Worm (Caenorhabditis elegans) whole organism, L1 larva: ENCODE measurements around the gene F41H10.5.

Experiments
- C04F5.9 ChIP-seq: sonication (generic microtip); optimal IDR thresholded peaks from 2 replicates; lab custom pipeline; 2016; ENCODE audit warnings: missing genetic modification characterization, missing compliant biosample characterization
- Y116A8C.19 ChIP-seq: sonication (generic microtip); optimal IDR thresholded peaks from 2 replicates; lab custom pipeline; 2016; ENCODE audit warnings: missing compliant biosample characterization, missing genetic modification characterization, borderline replicate concordance
- ama-1 ChIP-seq: fragments of 150-350 bp; optimal IDR thresholded peaks from 2 replicates; lab custom pipeline; 2014
- ceh-63 ChIP-seq: fragments of 200-800 bp; sonication (Bioruptor generic); optimal IDR thresholded peaks from 2 replicates; lab custom pipeline; 2018; ENCODE audit warnings: mild to moderate bottlenecking, missing genetic modification characterization, missing compliant biosample characterization
- ceh-82 ChIP-seq, 3 experiments: fragments of 150-350 bp in 1 of 3; sonication (generic microtip) in 2 of 3; optimal IDR thresholded peaks; 2 replicates each; lab custom pipeline; 2014 to 2017; ENCODE audit warnings: missing biosample characterization in 3 of 3, missing genetic modification characterization in 3 of 3
- ceh-90 ChIP-seq: sonication (generic microtip); optimal IDR thresholded peaks from 2 replicates; lab custom pipeline; 2016; ENCODE audit warnings: missing genetic modification characterization, missing compliant biosample characterization
- ces-1 ChIP-seq: fragments of 150-350 bp; optimal IDR thresholded peaks from 2 replicates; lab custom pipeline; 2014; ENCODE audit warnings: missing biosample characterization, missing genetic modification reagents, missing genetic modification characterization
- dpl-1 ChIP-seq, 3 experiments: fragments of 150-350 bp in 2 of 3; sonication (generic microtip) in 1 of 3; optimal IDR thresholded peaks; 2 replicates each; lab custom pipeline; 2014 to 2017; ENCODE audit warnings: missing biosample characterization in 3 of 3, missing genetic modification characterization in 3 of 3, missing genetic modification reagents in 3 of 3
- efl-1 ChIP-seq, 4 experiments: fragments of 150-350 bp; optimal IDR thresholded peaks in 3 of 4; peaks in 1 of 4; 1 replicate in 1 of 4; 2 replicates in 3 of 4; lab custom pipeline; 2014; ENCODE audit warnings: missing biosample characterization in 2 of 4, missing genetic modification characterization in 2 of 4, missing genetic modification reagents in 2 of 4
- egl-13 ChIP-seq: sonication (generic microtip); optimal IDR thresholded peaks from 2 replicates; lab custom pipeline; 2016; ENCODE audit warnings: missing genotype, missing genetic modification reagents, missing genetic modification characterization, missing compliant biosample characterization
- elt-2 ChIP-seq: sonication (generic microtip); optimal IDR thresholded peaks from 2 replicates; lab custom pipeline; 2016; ENCODE audit warnings: missing genetic modification characterization, mild to moderate bottlenecking, inconsistent platforms, missing compliant biosample characterization, missing genetic modification reagents
- elt-3 ChIP-seq, 6 experiments: fragments of 150-350 bp in 1 of 6; sonication (generic microtip); optimal IDR thresholded peaks; 2 replicates each; lab custom pipeline; 2017 to 2018; ENCODE audit warnings: missing biosample characterization in 6 of 6, missing genetic modification characterization in 6 of 6, inconsistent platforms in 1 of 6
- ets-5 ChIP-seq: fragments of 200-800 bp; sonication (Bioruptor generic); IDR thresholded peaks from 2 replicates; pipeline ENCODE4 v1.3.6; 2022; ENCODE audit warnings: missing genetic modification characterization, missing compliant biosample characterization
- fkh-4 ChIP-seq: sonication (generic microtip); optimal IDR thresholded peaks from 2 replicates; lab custom pipeline; 2016; ENCODE audit warnings: missing compliant biosample characterization, missing genetic modification characterization, borderline replicate concordance
- hlh-17 ChIP-seq: fragments of 200-800 bp; sonication (Bioruptor generic); optimal IDR thresholded peaks from 2 replicates; lab custom pipeline; 2018; ENCODE audit warnings: missing genetic modification characterization, mild to moderate bottlenecking, missing compliant biosample characterization, moderate library complexity, borderline replicate concordance
- isw-1 ChIP-seq: fragments of 200-800 bp; sonication (Bioruptor generic); IDR thresholded peaks from 2 replicates; pipeline ENCODE4 v1.3.6; 2022; ENCODE audit warnings: missing genetic modification characterization, missing compliant biosample characterization
- lin-15B ChIP-seq: fragments of 150-350 bp; sonication (generic microtip); optimal IDR thresholded peaks from 3 replicates; lab custom pipeline; 2014; ENCODE audit warnings: missing biosample characterization, missing genetic modification characterization
- lin-35 ChIP-seq, 2 experiments: fragments of 150-350 bp; optimal IDR thresholded peaks; 2 replicates each; lab custom pipeline; 2014; ENCODE audit warnings: missing biosample characterization in 2 of 2, missing genetic modification characterization in 2 of 2, missing genetic modification reagents in 2 of 2
- lin-39 ChIP-seq: fragments of 150-350 bp; optimal IDR thresholded peaks from 2 replicates; lab custom pipeline; 2014; ENCODE audit warnings: missing biosample characterization, missing genetic modification reagents, missing genetic modification characterization
- lir-3 ChIP-seq: sonication (generic microtip); optimal IDR thresholded peaks from 2 replicates; lab custom pipeline; 2016; ENCODE audit warnings: mild to moderate bottlenecking, missing genetic modification characterization, moderate library complexity, missing compliant biosample characterization; ENCODE audit not compliant: poor library complexity
- lsy-2 ChIP-seq, 2 experiments: fragments of 150-350 bp; optimal IDR thresholded peaks; 2 replicates each; lab custom pipeline; 2014; ENCODE audit warnings: missing biosample characterization in 2 of 2, missing genetic modification characterization in 2 of 2
- mab-9 ChIP-seq: fragments of 200-800 bp; sonication (Bioruptor generic); IDR thresholded peaks from 2 replicates; pipeline ENCODE4 v1.3.6; 2022; ENCODE audit warnings: missing genetic modification reagents, missing genetic modification characterization, missing compliant biosample characterization
- mep-1 ChIP-seq: fragments of 150-350 bp; optimal IDR thresholded peaks from 2 replicates; lab custom pipeline; 2014; ENCODE audit warnings: missing biosample characterization, missing genetic modification characterization
- nhr-11 ChIP-seq: fragments of 150-350 bp; optimal IDR thresholded peaks from 2 replicates; lab custom pipeline; 2014; ENCODE audit warnings: missing biosample characterization, missing genetic modification characterization
- nhr-12 ChIP-seq: sonication (generic microtip); optimal IDR thresholded peaks from 2 replicates; lab custom pipeline; 2017; ENCODE audit warnings: missing biosample characterization, missing genetic modification characterization
- nhr-20 ChIP-seq: sonication (generic microtip); optimal IDR thresholded peaks from 2 replicates; lab custom pipeline; 2016; ENCODE audit warnings: mild to moderate bottlenecking, missing genetic modification characterization, missing compliant biosample characterization
- nhr-237 ChIP-seq: fragments of 150-350 bp; optimal IDR thresholded peaks from 2 replicates; lab custom pipeline; 2014; ENCODE audit warnings: missing biosample characterization, missing genetic modification characterization
- nhr-71 ChIP-seq: sonication (generic microtip); optimal IDR thresholded peaks from 2 replicates; lab custom pipeline; 2016; ENCODE audit warnings: mild to moderate bottlenecking, missing genetic modification characterization, moderate library complexity, missing compliant biosample characterization
- nhr-84 ChIP-seq: sonication (generic microtip); optimal IDR thresholded peaks from 2 replicates; lab custom pipeline; 2017; ENCODE audit warnings: missing biosample characterization, missing genetic modification characterization
- nhr-85 ChIP-seq: sonication (generic microtip); peaks from one replicate; lab custom pipeline; 2016; ENCODE audit warnings: missing genetic modification characterization, inconsistent platforms, missing compliant biosample characterization
- pqm-1 ChIP-seq: sonication (generic microtip); optimal IDR thresholded peaks from 3 replicates; lab custom pipeline; 2017; ENCODE audit warnings: missing biosample characterization, missing genetic modification characterization
- snpc-4 ChIP-seq: fragments of 150-350 bp; optimal IDR thresholded peaks from 2 replicates; lab custom pipeline; 2014; ENCODE audit warnings: missing biosample characterization, missing genetic modification characterization
- snu-23 ChIP-seq: sonication (generic microtip); optimal IDR thresholded peaks from 2 replicates; lab custom pipeline; 2016; ENCODE audit warnings: missing genetic modification characterization, missing compliant biosample characterization
- swsn-7 ChIP-seq: sonication (generic microtip); optimal IDR thresholded peaks from 2 replicates; lab custom pipeline; 2016; ENCODE audit warnings: missing genetic modification characterization, missing compliant biosample characterization
- tbx-2 ChIP-seq: sonication (generic microtip); optimal IDR thresholded peaks from 2 replicates; lab custom pipeline; 2016; ENCODE audit warnings: missing genetic modification characterization, missing compliant biosample characterization
- unc-30 ChIP-seq: sonication (generic microtip); optimal IDR thresholded peaks from 2 replicates; lab custom pipeline; 2017; ENCODE audit warnings: missing biosample characterization, missing genetic modification characterization
- vab-15 ChIP-seq: sonication (generic microtip); optimal IDR thresholded peaks from 2 replicates; lab custom pipeline; 2017; ENCODE audit warnings: missing genotype, mild to moderate bottlenecking, missing genetic modification characterization, missing compliant biosample characterization
- ztf-11 ChIP-seq, 2 experiments: sonication (generic microtip); optimal IDR thresholded peaks; 2 replicates each; lab custom pipeline; 2016 to 2017; ENCODE audit warnings: missing genetic modification characterization in 2 of 2, missing biosample characterization in 1 of 2, missing compliant biosample characterization in 1 of 2

Gene F41H10.5

DNA sequence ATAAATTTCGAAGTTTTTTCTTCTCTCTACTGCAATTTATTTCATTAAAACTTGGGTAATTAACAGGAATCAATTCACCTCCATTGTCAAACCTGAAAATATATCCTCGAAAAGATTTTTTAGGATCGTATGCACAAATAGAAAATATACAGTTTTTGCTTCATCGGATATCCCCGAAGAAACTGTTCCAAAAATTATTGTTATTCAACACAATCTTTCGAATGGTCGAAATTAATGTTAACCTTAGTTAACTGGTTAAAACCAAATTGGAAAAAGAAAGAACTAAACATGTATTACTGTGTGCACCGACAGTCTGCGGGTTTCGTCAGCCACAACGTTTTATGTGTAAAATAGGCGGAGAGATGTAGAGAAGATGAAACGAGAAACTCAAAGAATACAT, 43.6 kb upstream of the F41H10.5 start (continued):
- TF ChIP-seq Y116A8C.19 (tag; lab: Kevin White, UChicago) (no peak), unc-30 (tag; lab: Kevin White, UChicago) (no peak), tbx-2 (tag; lab: Kevin White, UChicago) (peak; percentile 11), snpc-4 (tag; lab: Kevin White, UChicago) (peak; percentile 97), nhr-11 (tag; lab: Kevin White, UChicago) (no peak), egl-13 (tag; lab: Kevin White, UChicago) (no peak), pqm-1 (tag; lab: Kevin White, UChicago) (no peak)

DNA sequence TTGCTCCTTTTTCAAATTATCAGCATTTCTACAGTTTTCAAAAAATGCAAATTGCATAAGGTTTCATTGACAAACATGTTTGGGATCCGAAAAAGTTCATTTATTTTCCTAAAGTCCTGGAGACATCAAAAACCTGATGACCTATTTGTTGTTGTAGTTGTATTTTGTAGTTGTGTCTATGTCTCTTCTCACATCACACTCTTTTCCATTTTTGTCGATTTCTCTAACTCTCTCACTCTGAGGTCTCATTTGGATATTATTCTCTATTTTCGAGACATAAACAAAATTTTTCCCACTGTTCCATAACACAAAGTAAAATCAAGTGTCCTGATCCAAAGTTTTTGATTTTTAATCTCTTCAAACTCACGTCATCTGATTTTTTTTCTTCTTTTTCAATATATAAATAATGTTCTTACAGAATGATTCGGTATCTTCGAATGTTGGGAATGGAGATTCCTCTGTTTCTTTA, 41.8 kb upstream of the F41H10.5 start, which contains the start of gene slc-46A:
slc-46A (plus strand) TSS at position 419 of the 469 bp plus-strand sequence.
- TF ChIP-seq nhr-71 (tag; lab: Kevin White, UChicago): peak; percentile 26
- no peak for TF ChIP-seq vab-15
- no peak for TF ChIP-seq mab-9 (GFP tag; lab: Robert Waterston, UW)
- TF ChIP-seq elt-2 (tag; lab: Kevin White, UChicago): peak; percentile 2
- TF ChIP-seq elt-3 (tag; optimal IDR thresholded peaks at IDR 0.05; lab: Kevin White, UChicago): peak in 1 of 6 experiments; percentile 8
- TF ChIP-seq ceh-90 (tag; lab: Kevin White, UChicago): no peak
- TF ChIP-seq nhr-12 (tag; lab: Kevin White, UChicago): no peak
- no peak for TF ChIP-seq hlh-17 (GFP tag; lab: Kevin White, UChicago)
- no peak for TF ChIP-seq ztf-11 (tag; optimal IDR thresholded peaks at IDR 0.05; lab: Kevin White, UChicago)
- TF ChIP-seq isw-1 (GFP tag; lab: Robert Waterston, UW): no peak
- peak; percentile 77 for TF ChIP-seq nhr-85 (tag; lab: Kevin White, UChicago)
- peak; percentile 20 to 24 for TF ChIP-seq lsy-2 (tag; optimal IDR thresholded peaks at IDR 0.05; lab: Kevin White, UChicago)
- peak in 2 of 3 experiments; percentile 0 to 8 for TF ChIP-seq dpl-1 (GFP tag; optimal IDR thresholded peaks at IDR 0.05; lab: Kevin White, UChicago)
- no peak for TF ChIP-seq snu-23 (GFP tag; lab: Kevin White, UChicago)
- TF ChIP-seq ceh-82 (tag; optimal IDR thresholded peaks at IDR 0.05; lab: Kevin White, UChicago): no peak
- peak; percentile 24 for TF ChIP-seq swsn-7 (tag; lab: Kevin White, UChicago)
- no peak for TF ChIP-seq ama-1 (lab: Kevin White, UChicago)
- peak; percentile 43 for TF ChIP-seq nhr-20 (tag; lab: Kevin White, UChicago)
- TF ChIP-seq fkh-4 (tag; lab: Kevin White, UChicago): no peak
- TF ChIP-seq ces-1 (GFP tag; lab: Kevin White, UChicago): no peak
- no peak for TF ChIP-seq lir-3 (tag; lab: Kevin White, UChicago)
- TF ChIP-seq nhr-84 (tag; lab: Kevin White, UChicago): no peak
- TF ChIP-seq snpc-4 (tag; lab: Kevin White, UChicago): peak; percentile 51
- peak; percentile 49 to 50 for TF ChIP-seq efl-1 (optimal IDR thresholded peaks at IDR 0.05; lab: Kevin White, UChicago)
- peak in 1 of 2 experiments; percentile 18 for TF ChIP-seq efl-1 (GFP tag; optimal IDR thresholded peaks at IDR 0.05 in 1 of 2; lab: Kevin White, UChicago)
- no peak for TF ChIP-seq pqm-1 (tag; lab: Kevin White, UChicago)
- no peak for TF ChIP-seq nhr-237
- no peak for TF ChIP-seq lin-39 (tag; lab: Kevin White, UChicago)
- TF ChIP-seq ets-5 (GFP tag; lab: Robert Waterston, UW): no peak
- TF ChIP-seq mep-1 (tag; lab: Kevin White, UChicago): peak; percentile 20
- TF ChIP-seq ceh-63 (GFP tag; lab: Kevin White, UChicago): no peak
- TF ChIP-seq lin-15B (tag; lab: Kevin White, UChicago): no peak
- TF ChIP-seq lin-35 (GFP tag; optimal IDR thresholded peaks at IDR 0.05; lab: Kevin White, UChicago): peak in 1 of 2 experiments; percentile 37
- TF ChIP-seq, all 84 proteins: peak for 12

ce11 chrIV:5326144-5326543, 34.6 kb upstream of the F41H10.5 start, which contains the start of gene Y4C6B.4:
Gene Y4C6B.4 (plus strand): TSS chrIV:5326444.
- no peak for TF ChIP-seq C04F5.9 (tag; lab: Kevin White, UChicago)
- TF ChIP-seq snpc-4 (tag; lab: Kevin White, UChicago): no peak
- no peak for TF ChIP-seq hlh-17 (GFP tag; lab: Kevin White, UChicago)
